Worm (Caenorhabditis elegans): Measurements from ENCODE around the gene ZC455.1.

Gene ZC455.1

ce11 chrV:12749558-12749957, 23.8 kb upstream of the ZC455.1 start:
- no peak for TF ChIP-seq unc-39 (tag; optimal IDR thresholded peaks at IDR 0.05)
- TF ChIP-seq nhr-77 (tag; optimal IDR thresholded peaks at IDR 0.05), result no peak
- no peak for TF ChIP-seq elt-1 (tag; optimal IDR thresholded peaks at IDR 0.05)

- TF ChIP-seq ztf-11 (tag; optimal IDR thresholded peaks at IDR 0.05), result no peak
- no peak for TF ChIP-seq nhr-28 (tag; optimal IDR thresholded peaks at IDR 0.05)
- no peak for TF ChIP-seq R02D3.7 (tag; optimal IDR thresholded peaks at IDR 0.05)
- no peak for TF ChIP-seq lin-15B (tag; optimal IDR thresholded peaks at IDR 0.05)
- no peak for TF ChIP-seq mdl-1 (tag; optimal IDR thresholded peaks at IDR 0.05)
- TF ChIP-seq unc-62 (GFP tag; optimal IDR thresholded peaks at IDR 0.05), result no peak
- no peak for TF ChIP-seq nhr-23 (tag; optimal IDR thresholded peaks at IDR 0.05)
- TF ChIP-seq zag-1 (tag; optimal IDR thresholded peaks at IDR 0.05), result no peak
- TF ChIP-seq nhr-11 (tag; optimal IDR thresholded peaks at IDR 0.05), result no peak
- TF ChIP-seq pqm-1 (tag; optimal IDR thresholded peaks at IDR 0.05), result no peak
- no peak for TF ChIP-seq nhr-237 (tag; optimal IDR thresholded peaks at IDR 0.05)
- TF ChIP-seq ceh-16 (tag; optimal IDR thresholded peaks at IDR 0.05), result no peak
- no peak for TF ChIP-seq pha-4 (tag; optimal IDR thresholded peaks at IDR 0.05)
- no peak for TF ChIP-seq nhr-25 (tag; optimal IDR thresholded peaks at IDR 0.05)
- TF ChIP-seq lin-39 (tag; optimal IDR thresholded peaks at IDR 0.05), result no peak
Measured at ce11 chrV:12751495-12752050, 21.7 kb upstream of the ZC455.1 start, which contains the start of gene C15C8.6. Gene C15C8.6, minus strand, starts transcription at chrV:12751545.

- no peak for TF ChIP-seq hmg-11 (tag; optimal IDR thresholded peaks at IDR 0.05)
- no peak for TF ChIP-seq mml-1 (tag; optimal IDR thresholded peaks at IDR 0.05)
- TF ChIP-seq ceh-16 (tag; optimal IDR thresholded peaks at IDR 0.05), result no peak
- TF ChIP-seq snpc-4 (tag; optimal IDR thresholded peaks at IDR 0.05), result no peak
- TF ChIP-seq nhr-43 (tag; optimal IDR thresholded peaks at IDR 0.05; ENCODE audit: poor library complexity, severe bottlenecking), result no peak
- no peak for TF ChIP-seq aly-2 (tag; optimal IDR thresholded peaks at IDR 0.05)
- no peak for TF ChIP-seq fkh-10 (GFP tag; optimal IDR thresholded peaks at IDR 0.05)
- no peak for TF ChIP-seq nhr-76 (tag; optimal IDR thresholded peaks at IDR 0.05)
- no peak for TF ChIP-seq ceh-28 (tag; optimal IDR thresholded peaks at IDR 0.05)
- TF ChIP-seq sea-2 (GFP tag; optimal IDR thresholded peaks at IDR 0.05), result no peak
- no peak for TF ChIP-seq skn-1 (tag; optimal IDR thresholded peaks at IDR 0.05)
- TF ChIP-seq fos-1 (tag; optimal IDR thresholded peaks at IDR 0.05), result no peak
- no peak for TF ChIP-seq pha-4 (tag; optimal IDR thresholded peaks at IDR 0.05)
- TF ChIP-seq zag-1 (tag; optimal IDR thresholded peaks at IDR 0.05), result no peak
- TF ChIP-seq elt-2 (tag; optimal IDR thresholded peaks at IDR 0.05), result no peak
- no peak for TF ChIP-seq unc-62 (GFP tag; optimal IDR thresholded peaks at IDR 0.05)
- TF ChIP-seq fkh-2 (tag; optimal IDR thresholded peaks at IDR 0.05), result no peak
- TF ChIP-seq ztf-4 (tag; optimal IDR thresholded peaks at IDR 0.05), result no peak
- TF ChIP-seq nhr-67 (tag; optimal IDR thresholded peaks at IDR 0.05), result no peak
Measured at ce11 chrV:12752407-12752806, 20.9 kb upstream of the ZC455.1 start, which contains the start of gene C15C8.8. Gene C15C8.8, minus strand, starts transcription at chrV:12752507.

ce11 chrV:12754839-12755238, 18.5 kb upstream of the ZC455.1 start, which contains the start of gene gpa-13:
Gene gpa-13, minus strand, starts transcription at chrV:12754939.
- TF ChIP-seq elt-2 (tag; optimal IDR thresholded peaks at IDR 0.05) (no peak), R02D3.7 (tag; optimal IDR thresholded peaks at IDR 0.05) (no peak), elt-3 (tag; optimal IDR thresholded peaks at IDR 0.05) (no peak), fkh-10 (GFP tag; optimal IDR thresholded peaks at IDR 0.05) (no peak), nhr-28 (tag; optimal IDR thresholded peaks at IDR 0.05) (no peak), nhr-237 (tag; optimal IDR thresholded peaks at IDR 0.05) (no peak)

ce11 chrV:12759660-12760059, 13.7 kb upstream of the ZC455.1 start, which contains the start of gene papl-1:
Gene papl-1, minus strand, starts transcription at chrV:12759760.
- TF ChIP-seq eor-1 (tag; optimal IDR thresholded peaks at IDR 0.05) (no peak), egl-27 (tag; optimal IDR thresholded peaks at IDR 0.05) (no peak), pqm-1 (tag; optimal IDR thresholded peaks at IDR 0.05) (no peak), fkh-2 (tag; optimal IDR thresholded peaks at IDR 0.05) (no peak), ceh-9 (tag; optimal IDR thresholded peaks at IDR 0.05) (no peak), ztf-4 (tag; optimal IDR thresholded peaks at IDR 0.05) (no peak), skn-1 (tag; optimal IDR thresholded peaks at IDR 0.05) (no peak), daf-12 (tag; optimal IDR thresholded peaks at IDR 0.05) (no peak), unc-62 (GFP tag; optimal IDR thresholded peaks at IDR 0.05) (no peak), pha-4 (tag; optimal IDR thresholded peaks at IDR 0.05) (no peak), elt-2 (tag; optimal IDR thresholded peaks at IDR 0.05) (no peak), elt-1 (tag; optimal IDR thresholded peaks at IDR 0.05) (no peak), zag-1 (tag; optimal IDR thresholded peaks at IDR 0.05) (no peak), fos-1 (tag; optimal IDR thresholded peaks at IDR 0.05) (no peak), nhr-28 (tag; optimal IDR thresholded peaks at IDR 0.05) (no peak)
